Worm (Caenorhabditis elegans): ENCODE data around the gene T02B11.3.

The T02B11.3 gene

ce11 chrV:866729-867128, at the start of gene T02B11.3:
Gene T02B11.3, minus strand, starts transcription at chrV:866829.
- TF ChIP-seq fos-1 (tag; optimal IDR thresholded peaks at IDR 0.05) (no peak), nhr-77 (tag; optimal IDR thresholded peaks at IDR 0.05) (no peak), lin-39 (tag; optimal IDR thresholded peaks at IDR 0.05) (no peak), nhr-10 (tag; optimal IDR thresholded peaks at IDR 0.05) (no peak), R02D3.7 (tag; optimal IDR thresholded peaks at IDR 0.05) (no peak), unc-39 (tag; optimal IDR thresholded peaks at IDR 0.05) (no peak), ztf-1 (GFP tag; conservative IDR thresholded peaks at IDR 0.05) (no peak), lsy-2 (tag; optimal IDR thresholded peaks at IDR 0.05) (no peak), nhr-6 (tag; optimal IDR thresholded peaks at IDR 0.05) (no peak)

ce11 chrV:915716-916115, 49.1 kb upstream of the T02B11.3 start:
- TF ChIP-seq Y55F3AM.14 (GFP tag; optimal IDR thresholded peaks at IDR 0.05) = no peak
- no peak for TF ChIP-seq sem-4 (tag; optimal IDR thresholded peaks at IDR 0.05)
- TF ChIP-seq lsy-2 (tag; optimal IDR thresholded peaks at IDR 0.05) = no peak
- TF ChIP-seq ceh-16 (tag; optimal IDR thresholded peaks at IDR 0.05) = no peak
- TF ChIP-seq nhr-23 (tag; optimal IDR thresholded peaks at IDR 0.05) = no peak
- no peak for TF ChIP-seq crh-2 (tag; optimal IDR thresholded peaks at IDR 0.05)
- TF ChIP-seq ztf-1 (GFP tag; conservative IDR thresholded peaks at IDR 0.05) = no peak
- TF ChIP-seq ZK546.5 (tag; optimal IDR thresholded peaks at IDR 0.05) = no peak
- no peak for TF ChIP-seq ztf-11 (tag; optimal IDR thresholded peaks at IDR 0.05)
- no peak for TF ChIP-seq nhr-21 (tag; optimal IDR thresholded peaks at IDR 0.05)
- no peak for TF ChIP-seq gmeb-1 (tag; optimal IDR thresholded peaks at IDR 0.05)
- no peak for TF ChIP-seq sma-9 (GFP tag; optimal IDR thresholded peaks at IDR 0.05)
- no peak for TF ChIP-seq sma-9 (tag; optimal IDR thresholded peaks at IDR 0.05)
- TF ChIP-seq ztf-4 (tag; optimal IDR thresholded peaks at IDR 0.05) = no peak
- no peak for TF ChIP-seq elt-1 (tag; optimal IDR thresholded peaks at IDR 0.05)
- TF ChIP-seq snpc-4 (tag; optimal IDR thresholded peaks at IDR 0.05) = no peak

ce11 chrV:911474-911873, 44.8 kb upstream of the T02B11.3 start, which contains the start of gene adh-5:
Gene adh-5, plus strand, starts transcription at chrV:911774.
- TF ChIP-seq nhr-10 (tag; optimal IDR thresholded peaks at IDR 0.05) (no peak), aly-2 (tag; optimal IDR thresholded peaks at IDR 0.05) (no peak), nhr-129 (tag; optimal IDR thresholded peaks at IDR 0.05) (no peak)

ce11 chrV:910588-910987, 44.0 kb upstream of the T02B11.3 start:
- TF ChIP-seq gmeb-1 (tag; optimal IDR thresholded peaks at IDR 0.05) = peak; percentile 2
- no peak for TF ChIP-seq blmp-1 (tag; optimal IDR thresholded peaks at IDR 0.05; ENCODE audit: insufficient read depth)
- TF ChIP-seq F13H6.1 (tag; optimal IDR thresholded peaks at IDR 0.05) = no peak
- TF ChIP-seq snpc-4 (tag; optimal IDR thresholded peaks at IDR 0.05) = no peak
- no peak for TF ChIP-seq sem-4 (tag; optimal IDR thresholded peaks at IDR 0.05)
- no peak for TF ChIP-seq peb-1 (tag; optimal IDR thresholded peaks at IDR 0.05)
- no peak for TF ChIP-seq aly-2 (tag; optimal IDR thresholded peaks at IDR 0.05)
- peak; percentile 65 for TF ChIP-seq fos-1 (tag; optimal IDR thresholded peaks at IDR 0.05)
- TF ChIP-seq ceh-16 (tag; optimal IDR thresholded peaks at IDR 0.05) = no peak
- TF ChIP-seq elt-3 (tag; optimal IDR thresholded peaks at IDR 0.05) = no peak
- TF ChIP-seq ZK546.5 (tag; optimal IDR thresholded peaks at IDR 0.05) = no peak
- no peak for TF ChIP-seq mab-5 (tag; optimal IDR thresholded peaks at IDR 0.05)
- TF ChIP-seq nhr-21 (tag; optimal IDR thresholded peaks at IDR 0.05) = no peak
- TF ChIP-seq crh-2 (tag; optimal IDR thresholded peaks at IDR 0.05) = peak; percentile 46
- no peak for TF ChIP-seq lsy-2 (tag; optimal IDR thresholded peaks at IDR 0.05)
- TF ChIP-seq nhr-237 (tag; optimal IDR thresholded peaks at IDR 0.05) = no peak
- no peak for TF ChIP-seq C34F6.9 (tag; optimal IDR thresholded peaks at IDR 0.05)
- no peak for TF ChIP-seq nhr-6 (tag; optimal IDR thresholded peaks at IDR 0.05)
- no peak for TF ChIP-seq lin-39 (tag; optimal IDR thresholded peaks at IDR 0.05)
- no peak for TF ChIP-seq ztf-11 (tag; optimal IDR thresholded peaks at IDR 0.05)
- no peak for TF ChIP-seq Y55F3AM.14 (GFP tag; optimal IDR thresholded peaks at IDR 0.05)
- no peak for TF ChIP-seq egl-27 (tag; optimal IDR thresholded peaks at IDR 0.05)
- TF ChIP-seq elt-1 (tag; optimal IDR thresholded peaks at IDR 0.05) = no peak
- no peak for TF ChIP-seq unc-39 (tag; optimal IDR thresholded peaks at IDR 0.05)
- TF ChIP-seq sma-9 (GFP tag; optimal IDR thresholded peaks at IDR 0.05) = no peak
- TF ChIP-seq sma-9 (tag; optimal IDR thresholded peaks at IDR 0.05) = no peak
- TF ChIP-seq ceh-82 (tag; optimal IDR thresholded peaks at IDR 0.05) = no peak
- no peak for TF ChIP-seq nhr-12 (tag; optimal IDR thresholded peaks at IDR 0.05)

ce11 chrV:908681-909080, 42.1 kb upstream of the T02B11.3 start:
- TF ChIP-seq fos-1 (tag; optimal IDR thresholded peaks at IDR 0.05) = no peak
- TF ChIP-seq unc-55 (GFP tag; optimal IDR thresholded peaks at IDR 0.05) = no peak
- no peak for TF ChIP-seq R02D3.7 (tag; optimal IDR thresholded peaks at IDR 0.05)
- no peak for TF ChIP-seq nhr-129 (tag; optimal IDR thresholded peaks at IDR 0.05)

All from whole organism, L2 larva.